Fruit fly (Drosophila melanogaster): ENCODE measurements around the gene CG4686.
A peak's percentile ranks its signal among the peaks of the same experiment; 100 is the strongest.

CG4686 gene

dm6 chr3R:19836687-19837086 lies 27.6 kb upstream of the CG4686 start, which contains the start of gene bnl (continued):
- TF ChIP-seq CG11504 (tag; optimal IDR thresholded peaks at IDR 0.05) (peak; percentile 18), CG9215 (GFP tag; IDR thresholded peaks at IDR 0.05) (no peak), CG17912 (GFP tag; optimal IDR thresholded peaks at IDR 0.05) (peak; percentile 73), Adf1 (GFP tag; IDR thresholded peaks at IDR 0.05) (peak; percentile 69), Hr51 (GFP tag; optimal IDR thresholded peaks at IDR 0.05) (peak in 1 of 2 experiments; percentile 11), CG17361 (GFP tag; IDR thresholded peaks at IDR 0.05) (0 out of 3 replicates have a peak, but pooled peaks have one; percentile 21), sna (GFP tag; IDR thresholded peaks at IDR 0.05; ENCODE audit: partially characterized antibody) (peak; percentile 53), sens-2 (GFP tag; IDR thresholded peaks at IDR 0.05) (no peak), chinmo (GFP tag; IDR thresholded peaks at IDR 0.05; ENCODE audit: partially characterized antibody) (peak; percentile 83; the same call in 3 of the 4 replicates), p53 (GFP tag; optimal IDR thresholded peaks at IDR 0.05) (no peak), Kr (GFP tag; optimal IDR thresholded peaks at IDR 0.05) (peak; percentile 55), Camta (GFP tag; optimal IDR thresholded peaks at IDR 0.05) (no peak), ewg (GFP tag; optimal IDR thresholded peaks at IDR 0.05) (peak; percentile 11), CG18011 (GFP tag; optimal IDR thresholded peaks at IDR 0.05) (no peak), CG18599 (GFP tag; optimal IDR thresholded peaks at IDR 0.05) (peak; percentile 54), Sry-β (GFP tag; optimal IDR thresholded peaks at IDR 0.05) (no peak), cato (GFP tag; optimal IDR thresholded peaks at IDR 0.05; ENCODE audit: borderline replicate concordance) (no peak), prd (optimal IDR thresholded peaks at IDR 0.05) (no peak), prd (GFP tag; IDR thresholded peaks at IDR 0.05) (peak; percentile 53; the same call in 2 of the 3 replicates), CG15601 (tag; optimal IDR thresholded peaks at IDR 0.05) (peak; percentile 2), cad (GFP tag; optimal IDR thresholded peaks at IDR 0.05) (no peak), seq (GFP tag; IDR thresholded peaks at IDR 0.05) (peak; percentile 41; the same call in 1 of the 2 replicates), CG5245 (GFP tag; optimal IDR thresholded peaks at IDR 0.05) (peak; percentile 33), CG15479 (GFP tag; optimal IDR thresholded peaks at IDR 0.05) (peak; percentile 67), CG2889 (GFP tag; IDR thresholded peaks at IDR 0.05) (no peak), org-1 (GFP tag; optimal IDR thresholded peaks at IDR 0.05) (peak; percentile 21), Pdp1 (GFP tag; optimal IDR thresholded peaks at IDR 0.05) (peak; percentile 8 to 47), CG13123 (GFP tag; optimal IDR thresholded peaks at IDR 0.05) (no peak), CG13775 (GFP tag; optimal IDR thresholded peaks at IDR 0.05) (peak; percentile 99), CG2116 (GFP tag; optimal IDR thresholded peaks at IDR 0.05) (no peak), CrebB (tag; optimal IDR thresholded peaks at IDR 0.05) (peak; percentile 69), CG3995 (GFP tag; optimal IDR thresholded peaks at IDR 0.05) (no peak), Lpt (GFP tag; optimal IDR thresholded peaks at IDR 0.05) (no peak), HLHmδ (GFP tag; optimal IDR thresholded peaks at IDR 0.05) (peak; percentile 84), tin (GFP tag; optimal IDR thresholded peaks at IDR 0.05) (peak; percentile 15), CG18764 (GFP tag; optimal IDR thresholded peaks at IDR 0.05) (no peak), CG4424 (GFP tag; optimal IDR thresholded peaks at IDR 0.05) (no peak), tgo (GFP tag; IDR thresholded peaks at IDR 0.05) (0 out of 3 replicates have a peak, but pooled peaks have one; percentile 17), CG10431 (GFP tag; optimal IDR thresholded peaks at IDR 0.05) (peak; percentile 6), CG14710 (tag; optimal IDR thresholded peaks at IDR 0.05) (peak; percentile 3), B-H2 (GFP tag; optimal IDR thresholded peaks at IDR 0.05) (peak; percentile 60), CG18619 (GFP tag; optimal IDR thresholded peaks at IDR 0.05) (no peak), sob (GFP tag; IDR thresholded peaks at IDR 0.05) (peak; percentile 72; the same call in 1 of the 2 replicates), HmgD (GFP tag; optimal IDR thresholded peaks at IDR 0.05) (peak; percentile 67), CG17328 (GFP tag; IDR thresholded peaks at IDR 0.05) (peak; percentile 61), Fer1 (GFP tag; optimal IDR thresholded peaks at IDR 0.05) (peak; percentile 56), chm (GFP tag; IDR thresholded peaks at IDR 0.05) (peak; percentile 84), CG33557 (GFP tag; optimal IDR thresholded peaks at IDR 0.05) (peak; percentile 58), jumu (GFP tag; optimal IDR thresholded peaks at IDR 0.05) (peak; percentile 0), usp (GFP tag; optimal IDR thresholded peaks at IDR 0.05) (no peak), Antp (GFP tag; optimal IDR thresholded peaks at IDR 0.05) (peak; percentile 34)

Data from whole organism, embryonic.